Worm (Caenorhabditis elegans): ENCODE data around the gene grl-26.

- no peak for TF ChIP-seq snpc-4 (tag; optimal IDR thresholded peaks at IDR 0.05)
- TF ChIP-seq lin-13 (GFP tag; optimal IDR thresholded peaks at IDR 0.05): no peak
- TF ChIP-seq nhr-11 (tag; optimal IDR thresholded peaks at IDR 0.05): no peak
- TF ChIP-seq egl-27 (tag; optimal IDR thresholded peaks at IDR 0.05): no peak
- no peak for TF ChIP-seq nhr-28 (tag; optimal IDR thresholded peaks at IDR 0.05)
- no peak for TF ChIP-seq nhr-12 (tag; optimal IDR thresholded peaks at IDR 0.05)
- TF ChIP-seq efl-1 (optimal IDR thresholded peaks at IDR 0.05): no peak
- TF ChIP-seq efl-1 (GFP tag; optimal IDR thresholded peaks at IDR 0.05 in 1 of 2): peak in 1 of 2 experiments; percentile 79
- TF ChIP-seq nhr-237 (tag; optimal IDR thresholded peaks at IDR 0.05): no peak
- TF ChIP-seq pqm-1 (tag; optimal IDR thresholded peaks at IDR 0.05): no peak
- TF ChIP-seq nhr-76 (tag; optimal IDR thresholded peaks at IDR 0.05): no peak
- no peak for TF ChIP-seq tlp-1 (tag; optimal IDR thresholded peaks at IDR 0.05)
Observed at ce11 chrIV:293163-293755, 29.4 kb downstream of the grl-26 start.
